Fruit fly (Drosophila melanogaster): ENCODE data around the gene frc.

Gene frc

dm6 chr3L:17379311-17379710, 53.7 kb downstream of the frc start, which contains the start of gene Cad74A (continued):
- TF ChIP-seq abd-A (tag; optimal IDR thresholded peaks at IDR 0.05), result no peak
- TF ChIP-seq CG15479 (GFP tag; optimal IDR thresholded peaks at IDR 0.05), result peak; percentile 81
- peak; percentile 44; the same call in 1 of the 2 replicates for TF ChIP-seq amos (GFP tag; IDR thresholded peaks at IDR 0.05; ENCODE audit: partially characterized antibody)
- TF ChIP-seq stc (GFP tag; IDR thresholded peaks at IDR 0.05), result no peak
- TF ChIP-seq CG1832 (GFP tag; optimal IDR thresholded peaks at IDR 0.05), result no peak
- peak; percentile 52; the same call in 1 of the 3 replicates for TF ChIP-seq ci (GFP tag; IDR thresholded peaks at IDR 0.05)
- peak; percentile 57 for TF ChIP-seq CG13287 (GFP tag; IDR thresholded peaks at IDR 0.05; ENCODE audit: partially characterized antibody)
- peak; percentile 27 for TF ChIP-seq pros (GFP tag; optimal IDR thresholded peaks at IDR 0.05)
- TF ChIP-seq sima (GFP tag; optimal IDR thresholded peaks at IDR 0.05), result no peak
- TF ChIP-seq B-H2 (GFP tag; optimal IDR thresholded peaks at IDR 0.05), result no peak
- no peak for TF ChIP-seq gcm2 (GFP tag; optimal IDR thresholded peaks at IDR 0.05)
- TF ChIP-seq Jarid2 (GFP tag; optimal IDR thresholded peaks at IDR 0.05), result peak; percentile 79
- 0 out of 2 replicates have a peak, but pooled peaks have one; percentile 19 for TF ChIP-seq Rfx (GFP tag; IDR thresholded peaks at IDR 0.05)
- TF ChIP-seq kni (GFP tag; optimal IDR thresholded peaks at IDR 0.05), result peak; percentile 63
- no peak for TF ChIP-seq gt (GFP tag; IDR thresholded peaks at IDR 0.05)
- TF ChIP-seq CG13123 (GFP tag; optimal IDR thresholded peaks at IDR 0.05), result no peak
- 0 out of 2 replicates have a peak, but pooled peaks have one; percentile 22 for TF ChIP-seq sob (GFP tag; IDR thresholded peaks at IDR 0.05)
- peak; percentile 47; the same call in 1 of the 2 replicates for TF ChIP-seq Bgb (GFP tag; IDR thresholded peaks at IDR 0.05; ENCODE audit: partially characterized antibody)
- 0 out of 2 replicates have a peak, but pooled peaks have one; percentile 52 for TF ChIP-seq sim (GFP tag; IDR thresholded peaks at IDR 0.05)
- no peak for TF ChIP-seq cas (GFP tag; IDR thresholded peaks at IDR 0.05)
- peak; percentile 61 for TF ChIP-seq CG4360 (GFP tag; IDR thresholded peaks at IDR 0.05)
- 0 out of 2 replicates have a peak, but pooled peaks have one; percentile 27 for TF ChIP-seq CG14441 (GFP tag; IDR thresholded peaks at IDR 0.05)
- no peak for TF ChIP-seq Dll (GFP tag; IDR thresholded peaks at IDR 0.05; ENCODE audit: partially characterized antibody)
- TF ChIP-seq CG42726 (GFP tag; IDR thresholded peaks at IDR 0.05; ENCODE audit: partially characterized antibody), result peak; percentile 39; the same call in 1 of the 2 replicates
- TF ChIP-seq sens (GFP tag), result peak; percentile 55
- peak in 1 of 2 experiments; percentile 81 for TF ChIP-seq insv (GFP tag; optimal IDR thresholded peaks at IDR 0.05)
- peak; percentile 50; the same call in 1 of the 3 replicates for TF ChIP-seq Opbp (GFP tag; IDR thresholded peaks at IDR 0.05; ENCODE audit: partially characterized antibody)
- no peak for TF ChIP-seq MTF-1 (GFP tag; optimal IDR thresholded peaks at IDR 0.05; ENCODE audit: borderline replicate concordance)
- peak; percentile 9 for TF ChIP-seq ac (GFP tag; optimal IDR thresholded peaks at IDR 0.05)
- TF ChIP-seq Drgx (GFP tag; IDR thresholded peaks at IDR 0.05), result peak; percentile 38
- peak; percentile 70; the same call in 1 of the 3 replicates for TF ChIP-seq CG34422 (GFP tag; IDR thresholded peaks at IDR 0.05)
- 0 out of 2 replicates have a peak, but pooled peaks have one; percentile 21 for TF ChIP-seq CG8765 (GFP tag; IDR thresholded peaks at IDR 0.05)
- peak in 1 of 2 experiments; percentile 5 for TF ChIP-seq Eip74EF (GFP tag; optimal IDR thresholded peaks at IDR 0.05)
- peak; percentile 30; the same call in 2 of the 3 replicates for TF ChIP-seq CG34224 (GFP tag; IDR thresholded peaks at IDR 0.05; ENCODE audit: partially characterized antibody)
- peak; percentile 22 for TF ChIP-seq CG15073 (GFP tag; optimal IDR thresholded peaks at IDR 0.05)
- no peak for TF ChIP-seq HmgD (GFP tag; optimal IDR thresholded peaks at IDR 0.05)
- peak; percentile 76 for TF ChIP-seq rib (GFP tag; IDR thresholded peaks at IDR 0.05)
- TF ChIP-seq aop (GFP tag; IDR thresholded peaks at IDR 0.05), result 0 out of 2 replicates have a peak, but pooled peaks have one; percentile 2
- TF ChIP-seq Deaf1 (tag; optimal IDR thresholded peaks at IDR 0.05), result peak; percentile 62
- 0 out of 2 replicates have a peak, but pooled peaks have one; percentile 31 for TF ChIP-seq CG16779 (GFP tag; IDR thresholded peaks at IDR 0.05)
- peak; percentile 4 for TF ChIP-seq CG9727 (GFP tag; optimal IDR thresholded peaks at IDR 0.05)
- TF ChIP-seq Abd-B (GFP tag; optimal IDR thresholded peaks at IDR 0.05), result no peak
- TF ChIP-seq otp (GFP tag; IDR thresholded peaks at IDR 0.05), result peak; percentile 22; the same call in 1 of the 3 replicates
- TF ChIP-seq CG10543 (GFP tag; optimal IDR thresholded peaks at IDR 0.05), result peak; percentile 15
- TF ChIP-seq D (optimal IDR thresholded peaks at IDR 0.05), result peak; percentile 44
- TF ChIP-seq D (GFP tag; optimal IDR thresholded peaks at IDR 0.05), result no peak
- no peak for TF ChIP-seq H15 (GFP tag; IDR thresholded peaks at IDR 0.05)
- no peak for TF ChIP-seq CG10274 (GFP tag; optimal IDR thresholded peaks at IDR 0.05)
- TF ChIP-seq Dek (tag; optimal IDR thresholded peaks at IDR 0.05), result no peak
